Fruit fly (Drosophila melanogaster) whole organism, embryonic: ENCODE results near the gene Tfb5.
A peak's percentile ranks its signal among the peaks of the same experiment; 100 is the strongest.

Source experiments
- BEAF-32 ChIP-seq: fragments of 200-800 bp; sonication (Bioruptor generic); optimal IDR thresholded peaks from 3 replicates; lab custom pipeline; 2017; ENCODE audit warnings: missing biosample characterization, missing genetic modification characterization, mild to moderate bottlenecking, moderate library complexity, missing genetic modification reagents
- Bgb ChIP-seq: fragments of 200-800 bp; sonication (Bioruptor generic); IDR thresholded peaks from 2 replicates; pipeline ENCODE4 v1.3.6; 2022; ENCODE audit warnings: missing biosample characterization, missing genetic modification characterization; ENCODE audit not compliant: partially characterized antibody
- CG10565 ChIP-seq: fragments of 200-800 bp; sonication (Bioruptor generic); optimal IDR thresholded peaks from 3 replicates; lab custom pipeline; 2016; ENCODE audit warnings: missing biosample characterization, mild to moderate bottlenecking, missing genetic modification characterization
- CG10979 ChIP-seq: fragments of 200-800 bp; sonication (Bioruptor generic); optimal IDR thresholded peaks from 2 replicates; lab custom pipeline; 2018; ENCODE audit warnings: missing biosample characterization, mild to moderate bottlenecking, missing genetic modification characterization, moderate library complexity
- CG13287 ChIP-seq: fragments of 200-800 bp; sonication (Bioruptor generic); IDR thresholded peaks from 2 replicates; pipeline ENCODE4 v1.3.6; 2022; ENCODE audit warnings: missing biosample characterization, missing genetic modification characterization; ENCODE audit not compliant: partially characterized antibody
- CG16813 ChIP-seq: fragments of 200-800 bp; sonication (Bioruptor generic); IDR thresholded peaks from 3 replicates; pipeline ENCODE4 v1.3.6; 2022; ENCODE audit warnings: missing biosample characterization, missing genetic modification characterization; ENCODE audit not compliant: partially characterized antibody
- CG17802 ChIP-seq: fragments of 200-800 bp; sonication (Bioruptor generic); optimal IDR thresholded peaks from 2 replicates; lab custom pipeline; 2018; ENCODE audit warnings: missing biosample characterization, mild to moderate bottlenecking, missing genetic modification characterization, moderate library complexity
- CG17912 ChIP-seq: fragments of 200-800 bp; sonication (Bioruptor generic); optimal IDR thresholded peaks from 2 replicates; lab custom pipeline; 2018; ENCODE audit warnings: missing biosample characterization, mild to moderate bottlenecking, missing genetic modification characterization
- CG2116 ChIP-seq: fragments of 200-800 bp; sonication (Bioruptor generic); optimal IDR thresholded peaks from 3 replicates; lab custom pipeline; 2018; ENCODE audit warnings: missing biosample characterization, mild to moderate bottlenecking, missing genetic modification characterization
- CG4404 ChIP-seq: fragments of 200-800 bp; sonication (Bioruptor generic); IDR thresholded peaks from 2 replicates; pipeline ENCODE4 v1.3.6; 2022; ENCODE audit warnings: missing biosample characterization, missing genetic modification characterization
- CG4854 ChIP-seq: fragments of 200-800 bp; sonication (Bioruptor generic); optimal IDR thresholded peaks from 2 replicates; lab custom pipeline; 2016; ENCODE audit warnings: missing biosample characterization, missing genetic modification characterization, inconsistent platforms
- CG5953 ChIP-seq: fragments of 200-800 bp; sonication (Bioruptor generic); IDR thresholded peaks from 2 replicates; pipeline ENCODE4 v1.3.6; 2022; ENCODE audit warnings: missing biosample characterization, missing genetic modification characterization
- CG7372 ChIP-seq: fragments of 200-800 bp; sonication (Bioruptor generic); IDR thresholded peaks from 2 replicates; pipeline ENCODE4 v1.3.6; 2022; ENCODE audit warnings: missing biosample characterization, missing genetic modification characterization
- CG9727 ChIP-seq: fragments of 200-800 bp; sonication (Bioruptor generic); optimal IDR thresholded peaks from 3 replicates; lab custom pipeline; 2017; ENCODE audit warnings: missing biosample characterization, mild to moderate bottlenecking, missing genetic modification characterization
- CHES-1-like ChIP-seq: fragments of 200-800 bp; sonication (Bioruptor generic); optimal IDR thresholded peaks from 2 replicates; lab custom pipeline; 2016; ENCODE audit warnings: missing biosample characterization, missing genetic modification characterization
- D19B ChIP-seq: fragments of 200-800 bp; sonication (Bioruptor generic); optimal IDR thresholded peaks from 2 replicates; lab custom pipeline; 2017; ENCODE audit warnings: missing biosample characterization, mild to moderate bottlenecking, missing genetic modification characterization
- Eip74EF ChIP-seq, 2 experiments: fragments of 200-800 bp in 1 of 2; fragments of >200 bp in 1 of 2; sonication (Bioruptor generic) in 1 of 2; optimal IDR thresholded peaks; 2 replicates each; lab custom pipeline; 2017 to 2019; ENCODE audit warnings: missing biosample characterization in 2 of 2, missing genetic modification characterization in 2 of 2, mild to moderate bottlenecking in 1 of 2, moderate library complexity in 1 of 2
- HLH3B ChIP-seq: fragments of 200-800 bp; sonication (Bioruptor generic); IDR thresholded peaks from 2 replicates; pipeline ENCODE4 v1.3.6; 2022; ENCODE audit warnings: missing biosample characterization, missing genetic modification characterization
- HLH4C ChIP-seq: fragments of 200-800 bp; sonication (Bioruptor generic); IDR thresholded peaks from 3 replicates; pipeline ENCODE4 v1.3.6; 2022; ENCODE audit warnings: missing biosample characterization, missing genetic modification characterization; ENCODE audit not compliant: partially characterized antibody
- HmgD ChIP-seq: fragments of 200-800 bp; sonication (Bioruptor generic); optimal IDR thresholded peaks from 3 replicates; lab custom pipeline; 2016; ENCODE audit warnings: missing biosample characterization, missing genetic modification characterization
- Hsf ChIP-seq: fragments of 200-800 bp; sonication (Bioruptor generic); optimal IDR thresholded peaks from 3 replicates; lab custom pipeline; 2016; ENCODE audit warnings: missing biosample characterization, missing genetic modification characterization
- PHDP ChIP-seq: fragments of 200-800 bp; sonication (Bioruptor generic); optimal IDR thresholded peaks from 3 replicates; lab custom pipeline; 2018; ENCODE audit warnings: missing biosample characterization, mild to moderate bottlenecking, missing genetic modification characterization, moderate library complexity
- Sry-β ChIP-seq: fragments of 200-800 bp; sonication (Bioruptor generic); optimal IDR thresholded peaks from 2 replicates; lab custom pipeline; 2018; ENCODE audit warnings: missing biosample characterization, mild to moderate bottlenecking, missing genetic modification characterization, moderate library complexity
- Ssrp ChIP-seq: fragments of 200-800 bp; sonication (Bioruptor generic); optimal IDR thresholded peaks from 2 replicates; lab custom pipeline; 2018; ENCODE audit warnings: missing biosample characterization, mild to moderate bottlenecking, missing genetic modification characterization, moderate library complexity
- aop ChIP-seq: fragments of 200-800 bp; sonication (Bioruptor generic); IDR thresholded peaks from 2 replicates; pipeline ENCODE4 v1.3.6; 2022; ENCODE audit warnings: missing biosample characterization, missing genetic modification characterization
- ash1 ChIP-seq: fragments of 200-800 bp; sonication (Bioruptor generic); optimal IDR thresholded peaks from 2 replicates; lab custom pipeline; 2018; ENCODE audit warnings: missing biosample characterization, mild to moderate bottlenecking, missing genetic modification characterization
- br ChIP-seq: fragments of >200 bp; optimal IDR thresholded peaks from 2 replicates; lab custom pipeline; 2017
- caup ChIP-seq: fragments of 200-800 bp; sonication (Bioruptor generic); optimal IDR thresholded peaks from 3 replicates; lab custom pipeline; 2017; ENCODE audit warnings: missing biosample characterization, mild to moderate bottlenecking, missing genetic modification characterization, moderate library complexity; ENCODE audit not compliant: severe bottlenecking
- da ChIP-seq: fragments of 200-800 bp; sonication (Bioruptor generic); optimal IDR thresholded peaks from 2 replicates; lab custom pipeline; 2016; ENCODE audit warnings: missing biosample characterization, missing genetic modification characterization
- dimm ChIP-seq: fragments of 200-800 bp; sonication (Bioruptor generic); IDR thresholded peaks from 2 replicates; pipeline ENCODE4 v1.3.6; 2022; ENCODE audit warnings: missing biosample characterization, missing genetic modification characterization
- dm ChIP-seq: fragments of 200-800 bp; sonication (Bioruptor generic); optimal IDR thresholded peaks from 3 replicates; lab custom pipeline; 2016; ENCODE audit warnings: missing biosample characterization, missing genetic modification characterization
- ewg ChIP-seq: fragments of 200-800 bp; sonication (Bioruptor generic); optimal IDR thresholded peaks from 3 replicates; lab custom pipeline; 2017; ENCODE audit warnings: mild to moderate bottlenecking, missing biosample characterization, missing genetic modification reagents, missing genetic modification characterization
- fd64A ChIP-seq: fragments of 200-800 bp; sonication (Bioruptor generic); optimal IDR thresholded peaks from 3 replicates; lab custom pipeline; 2018; ENCODE audit warnings: missing biosample characterization, mild to moderate bottlenecking, missing genetic modification characterization
- gce ChIP-seq: fragments of 200-800 bp; sonication (Bioruptor generic); IDR thresholded peaks from 3 replicates; pipeline ENCODE4 v1.3.6; 2022; ENCODE audit warnings: missing biosample characterization, missing genetic modification characterization
- grau ChIP-seq: fragments of 200-800 bp; optimal IDR thresholded peaks from 3 replicates; lab custom pipeline; 2019; ENCODE audit warnings: missing biosample characterization, mild to moderate bottlenecking, missing genetic modification characterization, moderate library complexity
- luna ChIP-seq: fragments of 200-800 bp; sonication (Bioruptor generic); optimal IDR thresholded peaks from 2 replicates; lab custom pipeline; 2016; ENCODE audit warnings: missing biosample characterization, missing genetic modification characterization
- pnt ChIP-seq: fragments of 200-800 bp; sonication (Bioruptor generic); optimal IDR thresholded peaks from 3 replicates; lab custom pipeline; 2016; ENCODE audit warnings: missing biosample characterization, missing genetic modification characterization
- pzg ChIP-seq: fragments of 200-800 bp; sonication (Bioruptor generic); optimal IDR thresholded peaks from 3 replicates; lab custom pipeline; 2018; ENCODE audit warnings: missing biosample characterization, mild to moderate bottlenecking, missing genetic modification characterization, moderate library complexity
- rib ChIP-seq: fragments of 200-800 bp; sonication (Bioruptor generic); IDR thresholded peaks from 2 replicates; pipeline ENCODE4 v1.3.6; 2022; ENCODE audit warnings: missing biosample characterization, missing genetic modification characterization
- schlank ChIP-seq: fragments of 200-800 bp; sonication (Bioruptor generic); optimal IDR thresholded peaks from 2 replicates; lab custom pipeline; 2018; ENCODE audit warnings: missing biosample characterization, mild to moderate bottlenecking, missing genetic modification characterization
- sens-2 ChIP-seq: fragments of 200-800 bp; sonication (Bioruptor generic); IDR thresholded peaks from 2 replicates; pipeline ENCODE4 v1.3.6; 2022; ENCODE audit warnings: missing biosample characterization, missing genetic modification characterization
- sob ChIP-seq: fragments of 200-800 bp; sonication (Bioruptor generic); IDR thresholded peaks from 2 replicates; pipeline ENCODE4 v1.3.6; 2022; ENCODE audit warnings: missing biosample characterization, missing genetic modification characterization
- stc ChIP-seq: fragments of 200-800 bp; sonication (Bioruptor generic); IDR thresholded peaks from 2 replicates; pipeline ENCODE4 v1.3.6; 2022; ENCODE audit warnings: missing biosample characterization, missing genetic modification characterization
- tgo ChIP-seq: fragments of 200-800 bp; sonication (Bioruptor generic); IDR thresholded peaks from 3 replicates; pipeline ENCODE4 v1.3.6; 2022; ENCODE audit warnings: missing biosample characterization, missing genetic modification characterization
- trh ChIP-seq: fragments of 200-800 bp; sonication (Bioruptor generic); optimal IDR thresholded peaks from 2 replicates; lab custom pipeline; 2016; ENCODE audit warnings: missing biosample characterization, missing genetic modification characterization
- tup ChIP-seq: fragments of 200-800 bp; sonication (Bioruptor generic); optimal IDR thresholded peaks from 2 replicates; lab custom pipeline; 2016; ENCODE audit warnings: missing biosample characterization, mild to moderate bottlenecking, missing genetic modification characterization, moderate library complexity
- vvl ChIP-seq: fragments of 200-800 bp; sonication (Bioruptor generic); IDR thresholded peaks from 2 replicates; pipeline ENCODE4 v1.3.6; 2022; ENCODE audit warnings: missing biosample characterization, missing genetic modification characterization
- wdn ChIP-seq: fragments of 200-800 bp; sonication (Bioruptor generic); IDR thresholded peaks from 2 replicates; pipeline ENCODE4 v1.3.6; 2022; ENCODE audit warnings: missing biosample characterization, missing genetic modification characterization
- zen ChIP-seq: fragments of 200-800 bp; sonication (Bioruptor generic); optimal IDR thresholded peaks from 3 replicates; lab custom pipeline; 2018; ENCODE audit warnings: missing biosample characterization, mild to moderate bottlenecking, missing genetic modification characterization, moderate library complexity

Gene Tfb5

DNA sequence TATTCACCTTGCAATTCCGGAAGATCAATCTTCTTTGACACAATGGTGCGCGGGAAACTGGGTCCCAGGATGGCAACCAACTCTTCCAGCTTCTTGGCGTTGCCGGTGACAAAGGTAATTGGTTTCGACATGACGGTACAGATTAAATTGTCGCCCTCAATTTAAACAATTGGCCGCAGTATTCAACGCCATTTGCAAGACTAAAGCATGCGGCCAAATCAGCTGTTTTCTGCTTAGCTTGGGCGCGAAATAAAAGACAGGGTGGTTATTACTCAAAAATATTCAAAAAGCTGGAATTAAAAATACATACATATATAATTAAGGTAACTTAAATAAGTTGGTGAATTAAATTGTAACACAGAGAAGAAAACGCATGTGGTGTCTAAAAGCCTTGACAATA lies 31.5 kb downstream of the Tfb5 start, which contains the start of gene CG8891 (continued):
- TF ChIP-seq CG17912 (GFP tag; lab: Kevin White, UChicago): no peak
- TF ChIP-seq da (GFP tag; lab: Kevin White, UChicago): no peak
- no peak for TF ChIP-seq D19B (GFP tag; lab: Kevin White, UChicago)
- no peak for TF ChIP-seq aop (GFP tag; lab: Robert Waterston, UW)
- no peak for TF ChIP-seq trh
- no peak for TF ChIP-seq ash1
- no peak for TF ChIP-seq HLH3B (GFP tag; lab: Robert Waterston, UW)
- TF ChIP-seq stc (GFP tag; lab: Robert Waterston, UW): no peak
- no peak for TF ChIP-seq rib (GFP tag; lab: Robert Waterston, UW)
- TF ChIP-seq CG10565: no peak
- TF ChIP-seq pzg: peak; percentile 8
- no peak for TF ChIP-seq gce (GFP tag; lab: Robert Waterston, UW)
- no peak for TF ChIP-seq br (lab: Kevin White, UChicago)
- TF ChIP-seq CG9727: no peak
- no peak for TF ChIP-seq CG5953 (GFP tag; lab: Robert Waterston, UW)
- TF ChIP-seq CG4854 (GFP tag; lab: Kevin White, UChicago): no peak
- TF ChIP-seq, all 482 proteins: peak for 11

DNA sequence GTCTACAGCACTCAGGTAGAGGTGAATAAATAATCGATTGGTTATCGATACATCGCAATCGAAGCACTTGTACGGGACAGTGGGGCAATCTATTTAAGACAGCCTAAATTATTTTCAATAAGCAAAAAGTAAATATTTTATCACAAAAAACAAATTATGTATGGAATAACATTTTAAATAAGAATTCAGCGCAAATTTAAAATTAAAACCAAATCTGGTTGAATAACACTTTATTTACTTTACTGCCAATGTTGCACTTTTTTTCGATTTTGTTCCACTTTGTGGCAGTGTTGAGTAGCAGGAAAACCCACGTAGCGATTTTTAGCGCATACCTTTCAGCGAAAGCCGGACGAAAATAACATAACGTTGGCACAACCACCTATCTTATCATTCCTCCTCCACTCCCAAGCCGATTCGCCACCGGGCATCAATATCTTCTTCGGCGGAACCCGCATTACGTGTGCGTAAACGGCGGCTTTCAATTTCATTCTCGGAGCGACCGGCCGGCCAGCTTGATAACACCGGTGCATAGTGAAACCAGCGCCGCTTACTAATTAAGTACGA lies 33.6 kb downstream of the Tfb5 start, which contains the start of the genes Gmd and CG3792:
Gene Gmd (minus strand): TSS at position 36 of the 564 bp plus-strand sequence.
Gene CG3792 (plus strand): TSS at position 325 of the 564 bp plus-strand sequence.
- TF ChIP-seq Bgb (GFP tag; lab: Robert Waterston, UW) (peak; percentile 78), CG10979 (peak; percentile 92), tup (GFP tag; lab: Kevin White, UChicago) (peak; percentile 78), CG2116 (GFP tag; lab: Kevin White, UChicago) (peak; percentile 92), Sry-β (GFP tag; lab: Kevin White, UChicago) (peak; percentile 76), grau (tag; lab: Kevin White, UChicago) (peak; percentile 95), luna (peak; percentile 86), dm (GFP tag; lab: Kevin White, UChicago) (peak; percentile 83), CG16813 (GFP tag; lab: Robert Waterston, UW) (peak; percentile 84), Eip74EF (GFP tag; optimal IDR thresholded peaks at IDR 0.05; lab: Kevin White, UChicago) (peak in 1 of 2 experiments; percentile 88), da (GFP tag; lab: Kevin White, UChicago) (peak; percentile 69), CG4404 (GFP tag; lab: Robert Waterston, UW) (peak; percentile 96), pnt (GFP tag; lab: Kevin White, UChicago) (peak; percentile 93), sob (peak; percentile 97), HmgD (peak; percentile 87), schlank (tag; lab: Kevin White, UChicago) (peak; percentile 82), ewg (peak; percentile 89), caup (GFP tag; lab: Kevin White, UChicago) (peak; percentile 90), Ssrp (peak; percentile 95), CG13287 (GFP tag; lab: Robert Waterston, UW) (peak; percentile 92), Hsf (peak; percentile 97), dimm (GFP tag; lab: Robert Waterston, UW) (peak; percentile 84), CHES-1-like (GFP tag; lab: Kevin White, UChicago) (peak; percentile 92), zen (tag; lab: Kevin White, UChicago) (peak; percentile 93), wdn (GFP tag; lab: Robert Waterston, UW) (peak; percentile 94), vvl (GFP tag; lab: Robert Waterston, UW) (peak; percentile 98), PHDP (peak; percentile 89), HLH4C (GFP tag; lab: Robert Waterston, UW) (peak; percentile 84), CG7372 (peak; percentile 96), fd64A (GFP tag; lab: Kevin White, UChicago) (peak; percentile 54), tgo (GFP tag; lab: Robert Waterston, UW) (peak; percentile 97), CG17802 (tag; lab: Kevin White, UChicago) (peak; percentile 81), sens-2 (peak; percentile 84; the same call in 1 of the 2 replicates), BEAF-32 (GFP tag; lab: Kevin White, UChicago) (peak; percentile 84)
